Worm (Caenorhabditis elegans): Measurements from ENCODE around the gene sea-1.

ce11 chrII:3661932-3662331 lies 11.5 kb downstream of the sea-1 start, which contains the start of gene F19B10.13:
- no peak for TF ChIP-seq ceh-44 (GFP tag; IDR thresholded peaks at IDR 0.05)
- no peak for TF ChIP-seq ces-1 (GFP tag; optimal IDR thresholded peaks at IDR 0.05)

Data from whole organism, L4 larva.